Worm (Caenorhabditis elegans) whole organism, young adult: ENCODE measurements around the gene Y41E3.6.
A peak's percentile ranks its signal among the peaks of the same experiment; 100 is the strongest.

Experiments
- B0019.2 ChIP-seq: fragments of 200-800 bp; sonication (Bioruptor generic); conservative IDR thresholded peaks from 2 replicates; pipeline ENCODE4 v1.3.6; 2022; ENCODE audit warnings: missing genetic modification reagents, missing genetic modification characterization, missing compliant biosample characterization
- C06A6.2 ChIP-seq: fragments of 200-800 bp; sonication (Bioruptor generic); conservative IDR thresholded peaks from 2 replicates; pipeline ENCODE4 v1.3.6; 2022; ENCODE audit warnings: missing genetic modification characterization, missing compliant biosample characterization
- D2030.7 ChIP-seq: fragments of 200-800 bp; sonication (Bioruptor generic); IDR thresholded peaks from 2 replicates; pipeline ENCODE4 v1.3.6; 2022; ENCODE audit warnings: missing genetic modification reagents, missing genetic modification characterization, missing compliant biosample characterization
- F10E7.11 ChIP-seq: sonication (generic microtip); optimal IDR thresholded peaks from 2 replicates; lab custom pipeline; 2017; ENCODE audit warnings: mild to moderate bottlenecking, missing genetic modification characterization, moderate library complexity, missing compliant biosample characterization
- F22D6.2 ChIP-seq: sonication (generic microtip); optimal IDR thresholded peaks from 2 replicates; lab custom pipeline; 2016; ENCODE audit warnings: mild to moderate bottlenecking, missing genetic modification characterization, missing compliant biosample characterization
- F23B12.7 ChIP-seq: sonication (generic microtip); optimal IDR thresholded peaks from 2 replicates; lab custom pipeline; 2017; ENCODE audit warnings: missing genetic modification characterization, mild to moderate bottlenecking, missing compliant biosample characterization, antibody characterized with exemption, moderate library complexity; ENCODE audit not compliant: insufficient read depth
- F39B2.1 ChIP-seq: fragments of 200-800 bp; sonication (Bioruptor generic); IDR thresholded peaks from 2 replicates; pipeline ENCODE4 v1.3.6; 2022; ENCODE audit warnings: missing genetic modification reagents, missing genetic modification characterization, missing compliant biosample characterization
- F52B5.7 ChIP-seq: sonication (generic microtip); optimal IDR thresholded peaks from 2 replicates; lab custom pipeline; 2016; ENCODE audit warnings: mild to moderate bottlenecking, missing genetic modification characterization, missing compliant biosample characterization
- F57C9.4 ChIP-seq: sonication (generic microtip); optimal IDR thresholded peaks from 2 replicates; lab custom pipeline; 2017; ENCODE audit warnings: mild to moderate bottlenecking, missing genetic modification characterization, missing compliant biosample characterization
- Y53F4B.3 ChIP-seq: fragments of 200-800 bp; sonication (Bioruptor generic); IDR thresholded peaks from 2 replicates; pipeline ENCODE4 v1.3.6; 2022; ENCODE audit warnings: missing genetic modification reagents, missing genetic modification characterization, missing compliant biosample characterization
- Y56A3A.18 ChIP-seq: fragments of 200-800 bp; sonication (Bioruptor generic); IDR thresholded peaks from 2 replicates; pipeline ENCODE4 v1.3.6; 2022; ENCODE audit warnings: missing genetic modification reagents, missing genetic modification characterization, missing compliant biosample characterization
- Y79H2A.3 ChIP-seq: fragments of 200-800 bp; sonication (Bioruptor generic); conservative IDR thresholded peaks from 2 replicates; pipeline ENCODE4 v1.3.6; 2022; ENCODE audit warnings: missing genetic modification reagents, missing genetic modification characterization, missing compliant biosample characterization
- Y95B8A.8 ChIP-seq: fragments of 200-800 bp; sonication (Bioruptor generic); IDR thresholded peaks from 2 replicates; pipeline ENCODE4 v1.3.6; 2022; ENCODE audit warnings: missing genetic modification reagents, missing genetic modification characterization, missing compliant biosample characterization
- ama-1 ChIP-seq, 3 experiments: fragments of 150-350 bp in 1 of 3; sonication (generic microtip) in 2 of 3; optimal IDR thresholded peaks; 2 replicates each; lab custom pipeline; 2014 to 2018; ENCODE audit warnings: missing biosample characterization in 2 of 3, missing genetic modification characterization in 2 of 3, missing genetic modification reagents in 2 of 3
- aptf-3 ChIP-seq: fragments of 200-800 bp; sonication (Bioruptor generic); IDR thresholded peaks from 2 replicates; pipeline ENCODE4 v1.3.6; 2022; ENCODE audit warnings: missing genetic modification characterization, missing compliant biosample characterization
- attf-5 ChIP-seq: fragments of 200-800 bp; sonication (Bioruptor generic); optimal IDR thresholded peaks from 2 replicates; lab custom pipeline; 2018; ENCODE audit warnings: mild to moderate bottlenecking, missing genetic modification characterization, missing compliant biosample characterization
- bed-2 ChIP-seq: fragments of 200-800 bp; sonication (Bioruptor generic); IDR thresholded peaks from 2 replicates; pipeline ENCODE4 v1.3.6; 2022; ENCODE audit warnings: missing genetic modification reagents, missing genetic modification characterization, missing compliant biosample characterization
- ceh-40 ChIP-seq: fragments of 200-800 bp; sonication (Bioruptor generic); IDR thresholded peaks from 2 replicates; pipeline ENCODE4 v1.3.6; 2022; ENCODE audit warnings: missing genetic modification characterization, missing compliant biosample characterization
- ets-4 ChIP-seq: fragments of 200-800 bp; sonication (Bioruptor generic); optimal IDR thresholded peaks from 2 replicates; lab custom pipeline; 2018; ENCODE audit warnings: mild to moderate bottlenecking, missing genetic modification characterization, missing compliant biosample characterization
- fkh-3 ChIP-seq: sonication (generic microtip); optimal IDR thresholded peaks from 2 replicates; lab custom pipeline; 2016; ENCODE audit warnings: mild to moderate bottlenecking, missing genetic modification characterization, missing compliant biosample characterization
- hlh-12 ChIP-seq: sonication (generic microtip); optimal IDR thresholded peaks from 2 replicates; lab custom pipeline; 2016; ENCODE audit warnings: missing genetic modification characterization, missing compliant biosample characterization
- hlh-26 ChIP-seq: fragments of 200-800 bp; sonication (Bioruptor generic); conservative IDR thresholded peaks from 2 replicates; pipeline ENCODE4 v1.3.6; 2022; ENCODE audit warnings: missing genetic modification reagents, missing genetic modification characterization, missing compliant biosample characterization
- hmg-1.2 ChIP-seq: fragments of 200-800 bp; sonication (Bioruptor generic); IDR thresholded peaks from 2 replicates; pipeline ENCODE4 v1.3.6; 2022; ENCODE audit warnings: missing genetic modification reagents, missing genetic modification characterization, missing compliant biosample characterization
- hrde-1 ChIP-seq: sonication (generic microtip); optimal IDR thresholded peaks from 2 replicates; lab custom pipeline; 2016; ENCODE audit warnings: missing genetic modification characterization, mild to moderate bottlenecking, missing compliant biosample characterization, moderate library complexity, missing genotype, missing genetic modification reagents, borderline replicate concordance
- let-526 ChIP-seq: fragments of 200-800 bp; sonication (Bioruptor generic); IDR thresholded peaks from 2 replicates; pipeline ENCODE4 v1.3.6; 2022; ENCODE audit warnings: missing genetic modification reagents, missing genetic modification characterization, missing compliant biosample characterization
- let-607 ChIP-seq, 2 experiments: fragments of 200-800 bp in 1 of 2; sonication (Bioruptor generic) in 1 of 2; sonication (generic microtip) in 1 of 2; optimal IDR thresholded peaks; 2 replicates each; lab custom pipeline; 2016 to 2018; ENCODE audit warnings: mild to moderate bottlenecking in 2 of 2, missing compliant biosample characterization in 2 of 2, missing genetic modification characterization in 2 of 2, moderate library complexity in 2 of 2, missing genotype in 1 of 2
- lin-26 ChIP-seq: fragments of 200-800 bp; sonication (Bioruptor generic); IDR thresholded peaks from 2 replicates; pipeline ENCODE4 v1.3.6; 2022; ENCODE audit warnings: missing genetic modification reagents, missing genetic modification characterization, missing compliant biosample characterization
- madf-10 ChIP-seq: sonication (generic microtip); optimal IDR thresholded peaks from 2 replicates; lab custom pipeline; 2016; ENCODE audit warnings: mild to moderate bottlenecking, missing genetic modification characterization, missing compliant biosample characterization
- madf-3 ChIP-seq: fragments of 200-800 bp; sonication (Bioruptor generic); IDR thresholded peaks from 2 replicates; pipeline ENCODE4 v1.3.6; 2022; ENCODE audit warnings: missing genetic modification reagents, missing genetic modification characterization, missing compliant biosample characterization
- madf-8 ChIP-seq: fragments of 200-800 bp; sonication (Bioruptor generic); conservative IDR thresholded peaks from 2 replicates; pipeline ENCODE4 v1.3.6; 2022; ENCODE audit warnings: missing genetic modification reagents, missing genetic modification characterization, missing compliant biosample characterization
- mes-4 ChIP-seq: sonication (generic microtip); optimal IDR thresholded peaks from 2 replicates; lab custom pipeline; 2016; ENCODE audit warnings: missing genotype, missing genetic modification characterization, missing compliant biosample characterization
- nfya-2 ChIP-seq: fragments of 200-800 bp; sonication (Bioruptor generic); IDR thresholded peaks from 2 replicates; pipeline ENCODE4 v1.3.6; 2022; ENCODE audit warnings: missing genetic modification reagents, missing genetic modification characterization, missing compliant biosample characterization
- nfyb-1 ChIP-seq: fragments of 200-800 bp; sonication (Bioruptor generic); IDR thresholded peaks from 2 replicates; pipeline ENCODE4 v1.3.6; 2022; ENCODE audit warnings: missing genetic modification reagents, missing genetic modification characterization, missing compliant biosample characterization
- nhr-120 ChIP-seq: fragments of 200-800 bp; sonication (Bioruptor generic); IDR thresholded peaks from 2 replicates; pipeline ENCODE4 v1.3.6; 2022; ENCODE audit warnings: missing genetic modification characterization, missing compliant biosample characterization
- nhr-27 ChIP-seq: fragments of 200-800 bp; sonication (Bioruptor generic); optimal IDR thresholded peaks from 2 replicates; lab custom pipeline; 2018; ENCODE audit warnings: mild to moderate bottlenecking, missing genetic modification characterization, moderate library complexity, missing compliant biosample characterization
- pha-4 ChIP-seq: fragments of 150-350 bp; sonication (generic microtip); optimal IDR thresholded peaks from 2 replicates; lab custom pipeline; 2014; ENCODE audit warnings: missing biosample characterization, missing genetic modification reagents, missing genetic modification characterization
- rcor-1 ChIP-seq: fragments of 200-800 bp; sonication (Bioruptor generic); IDR thresholded peaks from 2 replicates; pipeline ENCODE4 v1.3.6; 2022; ENCODE audit warnings: missing genetic modification reagents, missing genetic modification characterization, missing compliant biosample characterization
- rpc-1 ChIP-seq, 2 experiments: fragments of 150-350 bp in 1 of 2; sonication (generic microtip) in 1 of 2; optimal IDR thresholded peaks; 2 replicates each; lab custom pipeline; 2014 to 2018; ENCODE audit warnings: missing biosample characterization in 1 of 2, missing genetic modification characterization in 1 of 2, missing genetic modification reagents in 1 of 2, missing genotype in 1 of 2
- sdz-38 ChIP-seq: sonication (generic microtip); optimal IDR thresholded peaks from 2 replicates; lab custom pipeline; 2016; ENCODE audit warnings: missing genotype, missing genetic modification characterization, missing compliant biosample characterization
- snpc-1.3 ChIP-seq: sonication (generic microtip); optimal IDR thresholded peaks from 2 replicates; lab custom pipeline; 2017; ENCODE audit warnings: missing genetic modification characterization, mild to moderate bottlenecking, missing compliant biosample characterization, antibody characterized with exemption, moderate library complexity, missing genotype, missing genetic modification reagents; ENCODE audit not compliant: insufficient read depth
- snpc-3.4 ChIP-seq: sonication (generic microtip); optimal IDR thresholded peaks from 2 replicates; lab custom pipeline; 2017; ENCODE audit warnings: missing genetic modification characterization, mild to moderate bottlenecking, missing compliant biosample characterization, antibody characterized with exemption, moderate library complexity, missing genotype, missing genetic modification reagents
- tlf-1 ChIP-seq: fragments of 200-800 bp; sonication (Bioruptor generic); optimal IDR thresholded peaks from 2 replicates; lab custom pipeline; 2018; ENCODE audit warnings: mild to moderate bottlenecking, missing genetic modification characterization, missing compliant biosample characterization
- unc-130 ChIP-seq: sonication (generic microtip); optimal IDR thresholded peaks from 2 replicates; lab custom pipeline; 2016; ENCODE audit warnings: missing genetic modification reagents, missing genetic modification characterization, missing compliant biosample characterization
- zim-3 ChIP-seq: sonication (generic microtip); optimal IDR thresholded peaks from 2 replicates; lab custom pipeline; 2017; ENCODE audit warnings: mild to moderate bottlenecking, missing genetic modification characterization, moderate library complexity, missing compliant biosample characterization
- ztf-18 ChIP-seq: sonication (generic microtip); optimal IDR thresholded peaks from 2 replicates; lab custom pipeline; 2016; ENCODE audit warnings: missing genotype, mild to moderate bottlenecking, missing genetic modification characterization, missing compliant biosample characterization
- ztf-22 ChIP-seq: fragments of 200-800 bp; sonication (Bioruptor generic); optimal IDR thresholded peaks from 2 replicates; lab custom pipeline; 2018; ENCODE audit warnings: mild to moderate bottlenecking, missing genetic modification characterization, moderate library complexity, missing compliant biosample characterization
- ztf-25 ChIP-seq: fragments of 200-800 bp; sonication (Bioruptor generic); IDR thresholded peaks from 2 replicates; pipeline ENCODE4 v1.3.6; 2022; ENCODE audit warnings: missing genetic modification reagents, missing genetic modification characterization, missing compliant biosample characterization
- ztf-26 ChIP-seq: sonication (generic microtip); optimal IDR thresholded peaks from 2 replicates; lab custom pipeline; 2017; ENCODE audit warnings: missing genetic modification characterization, missing compliant biosample characterization

Y41E3.6 gene

DNA sequence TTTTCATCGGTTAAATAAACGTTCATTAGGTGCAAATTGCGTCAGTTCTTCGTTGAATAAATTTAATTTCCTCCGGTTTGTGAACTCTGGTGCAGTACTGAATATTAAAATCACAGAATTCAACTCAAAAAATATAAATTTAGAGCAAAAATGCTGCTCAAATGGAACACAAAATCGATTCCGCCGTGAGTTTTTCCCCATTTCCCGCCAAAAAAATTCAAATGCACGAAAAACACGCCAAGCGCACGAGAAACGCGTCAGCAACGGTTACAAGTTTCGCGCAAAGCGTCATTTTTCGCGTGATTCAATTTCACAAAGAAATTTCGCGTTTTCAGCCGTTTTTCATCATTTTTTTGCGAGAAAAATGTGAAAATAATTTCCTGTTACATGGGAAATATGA, 32.9 kb downstream of the Y41E3.6 start, which contains the start of gene hrpu-1 (continued):
- TF ChIP-seq snpc-1.3 (tag; lab: Kevin White, UChicago) = peak; percentile 91
- TF ChIP-seq B0019.2 (GFP tag; lab: Robert Waterston, UW) = no peak; the same call in 1 of the 2 replicates
- no peak for TF ChIP-seq nfya-2
- no peak for TF ChIP-seq F57C9.4 (tag; lab: Kevin White, UChicago)
- peak; percentile 67 for TF ChIP-seq unc-130 (GFP tag; lab: Kevin White, UChicago)
- TF ChIP-seq madf-10 (tag; lab: Kevin White, UChicago) = no peak
- TF ChIP-seq hlh-26 (GFP tag; lab: Robert Waterston, UW) = no peak
- peak; percentile 20 for TF ChIP-seq ztf-26 (tag; lab: Kevin White, UChicago)
- TF ChIP-seq F22D6.2 (tag; lab: Kevin White, UChicago) = no peak
- TF ChIP-seq let-526 (GFP tag; lab: Robert Waterston, UW) = no peak
- TF ChIP-seq aptf-3 (GFP tag; lab: Robert Waterston, UW) = no peak
- TF ChIP-seq ztf-25 (GFP tag; lab: Robert Waterston, UW) = no peak
- peak; percentile 74 for TF ChIP-seq lin-26 (GFP tag; lab: Robert Waterston, UW)
- TF ChIP-seq snpc-3.4 = peak; percentile 90
- TF ChIP-seq Y95B8A.8 = no peak
- TF ChIP-seq zim-3 (tag; lab: Kevin White, UChicago) = no peak
- no peak for TF ChIP-seq nhr-27 (tag; lab: Kevin White, UChicago)
- no peak for TF ChIP-seq hlh-12 (tag; lab: Kevin White, UChicago)
- TF ChIP-seq F52B5.7 (tag; lab: Kevin White, UChicago) = no peak
- no peak for TF ChIP-seq Y53F4B.3 (GFP tag; lab: Robert Waterston, UW)
- peak; percentile 84 for TF ChIP-seq attf-5
- no peak for TF ChIP-seq fkh-3 (tag; lab: Kevin White, UChicago)
- no peak for TF ChIP-seq ets-4 (GFP tag; lab: Kevin White, UChicago)
- TF ChIP-seq Y79H2A.3 (GFP tag; lab: Robert Waterston, UW) = 0 out of 2 replicates have a peak, but pooled peaks have one; percentile 38
- no peak for TF ChIP-seq rpc-1 (optimal IDR thresholded peaks at IDR 0.05; lab: Kevin White, UChicago)
- no peak for TF ChIP-seq rpc-1 (tag; optimal IDR thresholded peaks at IDR 0.05; lab: Kevin White, UChicago)
- TF ChIP-seq hrde-1 (tag; lab: Kevin White, UChicago) = peak; percentile 41
- no peak for TF ChIP-seq bed-2 (GFP tag; lab: Robert Waterston, UW)
- peak; percentile 42 for TF ChIP-seq madf-8 (GFP tag; lab: Robert Waterston, UW)
- TF ChIP-seq D2030.7 (GFP tag; lab: Robert Waterston, UW) = peak; percentile 76
- no peak for TF ChIP-seq nhr-120 (GFP tag; lab: Robert Waterston, UW)
- 0 out of 2 replicates have a peak, but pooled peaks have one; percentile 62 for TF ChIP-seq madf-3
- peak; percentile 84 for TF ChIP-seq tlf-1 (GFP tag; lab: Kevin White, UChicago)
- TF ChIP-seq let-607 (tag; optimal IDR thresholded peaks at IDR 0.05; lab: Kevin White, UChicago) = peak; percentile 46 to 53
- TF ChIP-seq nfyb-1 = peak; percentile 73
- 0 out of 2 replicates have a peak, but pooled peaks have one; percentile 49 for TF ChIP-seq F39B2.1 (GFP tag; lab: Robert Waterston, UW)
- TF ChIP-seq F23B12.7 (tag; lab: Kevin White, UChicago) = peak; percentile 57
- no peak for TF ChIP-seq Y56A3A.18 (GFP tag; lab: Robert Waterston, UW)
- TF ChIP-seq C06A6.2 (GFP tag; lab: Robert Waterston, UW) = no peak
- TF ChIP-seq ama-1 (optimal IDR thresholded peaks at IDR 0.05; lab: Kevin White, UChicago) = no peak
- TF ChIP-seq ama-1 (GFP tag; optimal IDR thresholded peaks at IDR 0.05; lab: Kevin White, UChicago) = peak in 1 of 2 experiments; percentile 39
- no peak for TF ChIP-seq F10E7.11 (tag; lab: Kevin White, UChicago)
- TF ChIP-seq ztf-18 = peak; percentile 100
- TF ChIP-seq ztf-22 (GFP tag; lab: Kevin White, UChicago) = no peak
- TF ChIP-seq mes-4 = no peak
- TF ChIP-seq ceh-40 (GFP tag; lab: Robert Waterston, UW) = no peak
- TF ChIP-seq rcor-1 (GFP tag; lab: Robert Waterston, UW) = peak; percentile 75
- TF ChIP-seq hmg-1.2 (GFP tag; lab: Robert Waterston, UW) = peak; percentile 56
- TF ChIP-seq sdz-38 (tag; lab: Kevin White, UChicago) = no peak
- no peak for TF ChIP-seq pha-4 (tag; lab: Kevin White, UChicago)
